Fruit fly (Drosophila melanogaster) Kc167 (cell line): ENCODE measurements around the gene Ir7a.

Source experiments
- Myc ChIP-seq: fragments of >200 bp; optimal IDR thresholded peaks from 2 replicates; lab custom pipeline; 2017; ENCODE audit warnings: missing external identifiers
- Sin3A ChIP-seq: fragments of >200 bp; optimal IDR thresholded peaks from 2 replicates; lab custom pipeline; 2018; ENCODE audit warnings: missing external identifiers
- h ChIP-seq: fragments of >200 bp; optimal IDR thresholded peaks from 3 replicates; lab custom pipeline; 2018; ENCODE audit warnings: missing external identifiers
- insv ChIP-seq: fragments of >200 bp; optimal IDR thresholded peaks from 3 replicates; lab custom pipeline; 2018; ENCODE audit warnings: missing external identifiers
- psq ChIP-seq: fragments of >200 bp; optimal IDR thresholded peaks from 2 replicates; lab custom pipeline; 2017; ENCODE audit warnings: missing external identifiers
- ttk ChIP-seq: sonication (Bioruptor generic); optimal IDR thresholded peaks from 2 replicates; lab custom pipeline; 2017; ENCODE audit warnings: missing external identifiers

Gene Ir7a

dm6 chrX:7768147-7768787 is 3.5 kb downstream of the Ir7a start, which contains the start of gene CG34338:
Gene CG34338, plus strand, starts transcription at chrX:7768737.
- TF ChIP-seq psq (lab: Kevin White, UChicago): no peak

- no peak for TF ChIP-seq h (lab: Kevin White, UChicago)
- TF ChIP-seq insv: no peak
- no peak for TF ChIP-seq Sin3A (lab: Kevin White, UChicago)
- TF ChIP-seq ttk (lab: Kevin White, UChicago): no peak
- no peak for TF ChIP-seq Myc
- no peak for TF ChIP-seq psq (lab: Kevin White, UChicago)
These were observed 13.1 kb downstream of the Ir7a start, which contains the start of gene CG32718 for dm6 chrX:7777905-7778304. Gene CG32718, plus strand, starts transcription at chrX:7778205.

- TF ChIP-seq Myc (no peak), insv (no peak), Sin3A (lab: Kevin White, UChicago) (no peak), h (lab: Kevin White, UChicago) (no peak), ttk (lab: Kevin White, UChicago) (no peak), psq (lab: Kevin White, UChicago) (no peak)
These were observed 26.3 kb downstream of the Ir7a start for dm6 chrX:7791086-7791485.

dm6 chrX:7801085-7801484 is 36.3 kb downstream of the Ir7a start:
- TF ChIP-seq Sin3A (lab: Kevin White, UChicago) (no peak), h (lab: Kevin White, UChicago) (no peak), ttk (lab: Kevin White, UChicago) (no peak)
